Worm (Caenorhabditis elegans) whole organism, L4 larva: ENCODE measurements around the gene C08F11.12.

Experiments used
- R02D3.7 ChIP-seq: fragments of 150-350 bp; sonication (generic microtip); optimal IDR thresholded peaks from 3 replicates; lab custom pipeline; 2014; ENCODE audit warnings: missing biosample characterization, missing genetic modification characterization
- Y48G9A.11 ChIP-seq: fragments of 200-800 bp; sonication (Bioruptor generic); IDR thresholded peaks from 2 replicates; pipeline ENCODE4 v1.3.6; 2022; ENCODE audit warnings: missing genetic modification reagents, missing genetic modification characterization, missing compliant biosample characterization
- Y5F2A.4 ChIP-seq: fragments of 200-800 bp; sonication (Bioruptor generic); optimal IDR thresholded peaks from 2 replicates; lab custom pipeline; 2018; ENCODE audit warnings: mild to moderate bottlenecking, missing genetic modification characterization, missing compliant biosample characterization
- Y75B8A.6 ChIP-seq: fragments of 200-800 bp; sonication (Bioruptor generic); IDR thresholded peaks from 2 replicates; pipeline ENCODE4 v1.3.6; 2022; ENCODE audit warnings: missing genetic modification reagents, missing genetic modification characterization, missing compliant biosample characterization
- ZK546.5 ChIP-seq, 2 experiments: sonication (generic microtip); optimal IDR thresholded peaks; 2 replicates each; lab custom pipeline; 2017; ENCODE audit warnings: missing biosample characterization in 2 of 2, missing genetic modification characterization in 2 of 2
- aha-1 ChIP-seq: fragments of 150-350 bp; peaks from one replicate; lab custom pipeline; 2014; ENCODE audit warnings: missing biosample characterization, missing genetic modification characterization
- aly-2 ChIP-seq: sonication (generic microtip); optimal IDR thresholded peaks from 2 replicates; lab custom pipeline; 2018; ENCODE audit warnings: missing biosample characterization, missing genetic modification characterization
- attf-4 ChIP-seq: sonication (generic microtip); optimal IDR thresholded peaks from 3 replicates; lab custom pipeline; 2017; ENCODE audit warnings: missing biosample characterization, missing genetic modification characterization
- ceh-20 ChIP-seq: fragments of 200-800 bp; sonication (Bioruptor generic); IDR thresholded peaks from 2 replicates; pipeline ENCODE4 v1.3.6; 2022; ENCODE audit warnings: missing genetic modification reagents, missing genetic modification characterization, missing compliant biosample characterization
- ceh-44 ChIP-seq: fragments of 200-800 bp; sonication (Bioruptor generic); IDR thresholded peaks from 2 replicates; pipeline ENCODE4 v1.3.6; 2022; ENCODE audit warnings: missing genetic modification reagents, missing genetic modification characterization, missing compliant biosample characterization
- daf-12 ChIP-seq: fragments of 150-350 bp; optimal IDR thresholded peaks from 2 replicates; lab custom pipeline; 2014; ENCODE audit warnings: missing biosample characterization, missing genetic modification reagents, missing genetic modification characterization
- daf-16 ChIP-seq, 3 experiments: sonication (generic microtip); optimal IDR thresholded peaks; 2 replicates each; lab custom pipeline; 2016 to 2017; ENCODE audit warnings: missing genetic modification characterization in 3 of 3, missing genetic modification reagents in 3 of 3, mild to moderate bottlenecking in 2 of 3, missing compliant biosample characterization in 2 of 3, missing biosample characterization in 1 of 3, moderate library complexity in 1 of 3
- daf-19 ChIP-seq: fragments of 200-800 bp; sonication (Bioruptor generic); conservative IDR thresholded peaks from 2 replicates; pipeline ENCODE4 v1.3.6; 2022; ENCODE audit warnings: missing genetic modification characterization, missing compliant biosample characterization
- dmd-6 ChIP-seq: fragments of 200-800 bp; sonication (Bioruptor generic); IDR thresholded peaks from 2 replicates; pipeline ENCODE4 v1.3.6; 2022; ENCODE audit warnings: missing genetic modification reagents, missing genetic modification characterization, missing compliant biosample characterization
- dmd-9 ChIP-seq: fragments of 200-800 bp; sonication (Bioruptor generic); IDR thresholded peaks from 2 replicates; pipeline ENCODE4 v1.3.6; 2022; ENCODE audit warnings: missing genetic modification reagents, missing genetic modification characterization, missing compliant biosample characterization
- gei-8 ChIP-seq: fragments of 200-800 bp; sonication (Bioruptor generic); optimal IDR thresholded peaks from 2 replicates; lab custom pipeline; 2018; ENCODE audit warnings: mild to moderate bottlenecking, missing genetic modification characterization, missing compliant biosample characterization
- hif-1 ChIP-seq, 2 experiments: sonication (generic microtip); optimal IDR thresholded peaks; 2 replicates each; lab custom pipeline; 2016 to 2017; ENCODE audit warnings: missing compliant biosample characterization in 2 of 2, missing genetic modification characterization in 2 of 2, missing genetic modification reagents in 2 of 2, missing genotype in 2 of 2, mild to moderate bottlenecking in 1 of 2
- lin-15B ChIP-seq: fragments of 150-350 bp; sonication (generic microtip); optimal IDR thresholded peaks from 3 replicates; lab custom pipeline; 2014; ENCODE audit warnings: missing biosample characterization, missing genetic modification characterization
- lsy-2 ChIP-seq, 2 experiments: fragments of 150-350 bp in 1 of 2; sonication (generic microtip) in 1 of 2; optimal IDR thresholded peaks; 2 replicates each; lab custom pipeline; 2014 to 2017; ENCODE audit warnings: missing biosample characterization in 2 of 2, missing genetic modification characterization in 2 of 2
- nhr-102 ChIP-seq: sonication (generic microtip); optimal IDR thresholded peaks from 2 replicates; lab custom pipeline; 2016; ENCODE audit warnings: mild to moderate bottlenecking, missing genetic modification characterization, moderate library complexity, missing compliant biosample characterization
- nhr-41 ChIP-seq: fragments of 200-800 bp; sonication (Bioruptor generic); IDR thresholded peaks from 2 replicates; pipeline ENCODE4 v1.3.6; 2022; ENCODE audit warnings: missing genetic modification reagents, missing genetic modification characterization, missing compliant biosample characterization
- nhr-42 ChIP-seq: fragments of 200-800 bp; sonication (Bioruptor generic); IDR thresholded peaks from 2 replicates; pipeline ENCODE4 v1.3.6; 2022; ENCODE audit warnings: missing genetic modification characterization, missing compliant biosample characterization
- nhr-48 ChIP-seq: sonication (generic microtip); optimal IDR thresholded peaks from 2 replicates; lab custom pipeline; 2016; ENCODE audit warnings: mild to moderate bottlenecking, missing genetic modification characterization, missing compliant biosample characterization
- nhr-76 ChIP-seq: fragments of 150-350 bp; optimal IDR thresholded peaks from 2 replicates; lab custom pipeline; 2014; ENCODE audit warnings: missing biosample characterization, missing genetic modification characterization
- pha-4 ChIP-seq, 2 experiments: fragments of 150-350 bp in 1 of 2; fragments of 200-800 bp in 1 of 2; sonication (Bioruptor generic) in 1 of 2; IDR thresholded peaks in 1 of 2; optimal IDR thresholded peaks in 1 of 2; 2 replicates each; pipeline versions ENCODE4 v1.3.6 to Lab custom; 2014 to 2022; ENCODE audit warnings: missing genetic modification characterization in 2 of 2, missing genetic modification reagents in 2 of 2, missing biosample characterization in 1 of 2, missing compliant biosample characterization in 1 of 2
- pqm-1 ChIP-seq: sonication (generic microtip); optimal IDR thresholded peaks from 2 replicates; lab custom pipeline; 2017; ENCODE audit warnings: missing biosample characterization, missing genetic modification characterization
- sdz-12 ChIP-seq: fragments of 200-800 bp; sonication (Bioruptor generic); optimal IDR thresholded peaks from 2 replicates; lab custom pipeline; 2018; ENCODE audit warnings: mild to moderate bottlenecking, missing genetic modification characterization, missing compliant biosample characterization
- snpc-1.2 ChIP-seq: fragments of 200-800 bp; sonication (Bioruptor generic); IDR thresholded peaks from 2 replicates; pipeline ENCODE4 v1.3.6; 2022; ENCODE audit warnings: missing genetic modification reagents, missing genetic modification characterization, missing compliant biosample characterization
- unc-62 ChIP-seq, 3 experiments: fragments of 150-350 bp in 1 of 3; sonication (generic microtip); optimal IDR thresholded peaks in 2 of 3; peaks in 1 of 3; 1 replicate in 1 of 3; 2 replicates in 2 of 3; lab custom pipeline; 2014 to 2017; ENCODE audit warnings: missing biosample characterization in 3 of 3, missing genetic modification characterization in 3 of 3, missing genetic modification reagents in 3 of 3, missing genotype in 1 of 3
- vab-7 ChIP-seq: fragments of 200-800 bp; sonication (Bioruptor generic); IDR thresholded peaks from 2 replicates; pipeline ENCODE4 v1.3.6; 2022; ENCODE audit warnings: missing genetic modification reagents, missing genetic modification characterization, missing compliant biosample characterization

C08F11.12 gene

ce11 chrIV:13692522-13692921 lies 41.2 kb upstream of the C08F11.12 start:
- TF ChIP-seq daf-16 (GFP tag; optimal IDR thresholded peaks at IDR 0.05; lab: Kevin White, UChicago), result no peak
- TF ChIP-seq daf-16 (tag; optimal IDR thresholded peaks at IDR 0.05; lab: Kevin White, UChicago), result no peak
- TF ChIP-seq nhr-76 (tag; lab: Kevin White, UChicago), result no peak
- TF ChIP-seq ZK546.5 (tag; optimal IDR thresholded peaks at IDR 0.05; lab: Kevin White, UChicago), result no peak
- no peak for TF ChIP-seq pqm-1 (tag; lab: Kevin White, UChicago)

- 0 out of 2 replicates have a peak, but pooled peaks have one; percentile 30 for TF ChIP-seq ceh-20 (GFP tag; lab: Robert Waterston, UW)
- peak in 1 of 2 experiments; percentile 99 for TF ChIP-seq unc-62 (GFP tag; optimal IDR thresholded peaks at IDR 0.05 in 1 of 2; lab: Kevin White, UChicago)
- TF ChIP-seq unc-62 (tag; optimal IDR thresholded peaks at IDR 0.05; lab: Kevin White, UChicago), result no peak
- no peak for TF ChIP-seq pha-4 (GFP tag; IDR thresholded peaks at IDR 0.05; lab: Robert Waterston, UW)
- TF ChIP-seq pha-4 (tag; optimal IDR thresholded peaks at IDR 0.05; lab: Kevin White, UChicago), result no peak
- TF ChIP-seq lin-15B, result no peak
- no peak for TF ChIP-seq dmd-9
- no peak for TF ChIP-seq vab-7 (GFP tag; lab: Robert Waterston, UW)
- TF ChIP-seq lsy-2 (tag; optimal IDR thresholded peaks at IDR 0.05; lab: Kevin White, UChicago), result no peak
- TF ChIP-seq aha-1 (tag; lab: Kevin White, UChicago), result peak; percentile 28
- no peak for TF ChIP-seq Y5F2A.4 (GFP tag; lab: Kevin White, UChicago)
Observed at ce11 chrIV:13689302-13689880, 38.1 kb upstream of the C08F11.12 start, which contains the start of gene T23G4.2. Gene T23G4.2 (minus strand): TSS chrIV:13689556.

- TF ChIP-seq nhr-48 (no peak), dmd-6 (no peak), attf-4 (tag; lab: Kevin White, UChicago) (no peak), snpc-1.2 (peak; percentile 78), lsy-2 (tag; optimal IDR thresholded peaks at IDR 0.05; lab: Kevin White, UChicago) (no peak), Y48G9A.11 (peak; percentile 70), daf-19 (GFP tag; lab: Robert Waterston, UW) (no peak), nhr-41 (GFP tag; lab: Robert Waterston, UW) (no peak), daf-16 (GFP tag; optimal IDR thresholded peaks at IDR 0.05; lab: Kevin White, UChicago) (no peak), daf-16 (tag; optimal IDR thresholded peaks at IDR 0.05; lab: Kevin White, UChicago) (no peak)
Observed at ce11 chrIV:13687631-13688030, 36.3 kb upstream of the C08F11.12 start.

ce11 chrIV:13686965-13687425 lies 35.7 kb upstream of the C08F11.12 start, which contains the start of gene nyn-1:
Gene nyn-1 (minus strand): TSS chrIV:13687015.
- peak; percentile 76 for TF ChIP-seq snpc-1.2
- TF ChIP-seq nhr-102 (tag; lab: Kevin White, UChicago), result no peak
- TF ChIP-seq aly-2 (tag; lab: Kevin White, UChicago), result no peak
- no peak for TF ChIP-seq dmd-9
- no peak for TF ChIP-seq unc-62 (GFP tag; optimal IDR thresholded peaks at IDR 0.05 in 1 of 2; lab: Kevin White, UChicago)
- no peak for TF ChIP-seq unc-62 (tag; optimal IDR thresholded peaks at IDR 0.05; lab: Kevin White, UChicago)
- no peak for TF ChIP-seq daf-12 (tag; lab: Kevin White, UChicago)
- no peak for TF ChIP-seq Y75B8A.6 (GFP tag; lab: Robert Waterston, UW)
- no peak for TF ChIP-seq hif-1 (tag; optimal IDR thresholded peaks at IDR 0.05; lab: Kevin White, UChicago)
- peak; percentile 100 for TF ChIP-seq Y48G9A.11
- peak; percentile 37 for TF ChIP-seq R02D3.7 (tag; lab: Kevin White, UChicago)
- TF ChIP-seq sdz-12 (GFP tag; lab: Kevin White, UChicago), result no peak
- TF ChIP-seq nhr-42 (GFP tag; lab: Robert Waterston, UW), result no peak
- no peak for TF ChIP-seq gei-8 (GFP tag; lab: Kevin White, UChicago)
- no peak for TF ChIP-seq ceh-44 (GFP tag; lab: Robert Waterston, UW)
- no peak for TF ChIP-seq nhr-76 (tag; lab: Kevin White, UChicago)
